In genomic region chr3L:17169913-17170312, dm6 we compare ENCODE assay signal across 3 fruit fly cellular contexts.
TF ChIP-seq lines count a peak whose summit lies in the region.

No protein-coding gene starts in this region.

TF ChIP-seq in whole organism, adult, 20 proteins besides CTCF, POLR2A, EP300 and RAD21:
- TF ChIP-seq Mnt (GFP tag; optimal IDR thresholded peaks at IDR 0.05; lab: Kevin White, UChicago) (no peak), kay (GFP tag; lab: Kevin White, UChicago; ENCODE audit: borderline replicate concordance) (peak; percentile 9)

TF ChIP-seq in whole organism, prepupa, 60 proteins besides CTCF, POLR2A, EP300 and RAD21:
- peak; percentile 12 for TF ChIP-seq pdm3 (GFP tag; optimal IDR thresholded peaks at IDR 0.05; lab: Kevin White, UChicago)
- TF ChIP-seq Gug (GFP tag; IDR thresholded peaks at IDR 0.05; lab: Robert Waterston, UW) = no peak
- TF ChIP-seq svp (GFP tag; lab: Kevin White, UChicago) = peak; percentile 43
- TF ChIP-seq achi (GFP tag; optimal IDR thresholded peaks at IDR 0.05; lab: Kevin White, UChicago) = peak; percentile 11
- peak; percentile 68 for TF ChIP-seq Eip78C (GFP tag; lab: Kevin White, UChicago)
- TF ChIP-seq CG32006 (GFP tag; optimal IDR thresholded peaks at IDR 0.05; lab: Kevin White, UChicago) = peak; percentile 5
- TF ChIP-seq CG6808 (GFP tag; optimal IDR thresholded peaks at IDR 0.05; lab: Kevin White, UChicago) = no peak
- TF ChIP-seq CG3032 (tag; optimal IDR thresholded peaks at IDR 0.05; lab: Kevin White, UChicago) = peak; percentile 15
- TF ChIP-seq CG10669 (GFP tag; optimal IDR thresholded peaks at IDR 0.05; lab: Kevin White, UChicago) = peak; percentile 23
- TF ChIP-seq Ets96B (tag; optimal IDR thresholded peaks at IDR 0.05; lab: Kevin White, UChicago) = peak; percentile 34

TF ChIP-seq in whole organism, pupa, 21 proteins besides CTCF, POLR2A, EP300 and RAD21:
- TF ChIP-seq CG8159 (tag; optimal IDR thresholded peaks at IDR 0.05; lab: Kevin White, UChicago) = peak; percentile 54
- peak; percentile 4 for TF ChIP-seq CG9948 (tag; optimal IDR thresholded peaks at IDR 0.05; lab: Kevin White, UChicago)
- TF ChIP-seq CG34367 (tag; optimal IDR thresholded peaks at IDR 0.05; lab: Kevin White, UChicago) = no peak
- TF ChIP-seq EcR (GFP tag; optimal IDR thresholded peaks at IDR 0.05; lab: Kevin White, UChicago) = no peak
- TF ChIP-seq CG15710 (tag; optimal IDR thresholded peaks at IDR 0.05; lab: Kevin White, UChicago) = peak; percentile 27
- no peak for TF ChIP-seq CG12605 (GFP tag; IDR thresholded peaks at IDR 0.05; lab: Robert Waterston, UW)
- TF ChIP-seq Pif1B (GFP tag; optimal IDR thresholded peaks at IDR 0.05; lab: Kevin White, UChicago) = no peak
- TF ChIP-seq rn (GFP tag; IDR thresholded peaks at IDR 0.05; lab: Robert Waterston, UW) = no peak
- TF ChIP-seq CG17806 (tag; optimal IDR thresholded peaks at IDR 0.05; lab: Kevin White, UChicago) = no peak
- TF ChIP-seq Snoo (tag; optimal IDR thresholded peaks at IDR 0.05; lab: Kevin White, UChicago) = no peak
